Fruit fly (Drosophila melanogaster): ENCODE results near the gene dpr19.

Gene dpr19

DNA sequence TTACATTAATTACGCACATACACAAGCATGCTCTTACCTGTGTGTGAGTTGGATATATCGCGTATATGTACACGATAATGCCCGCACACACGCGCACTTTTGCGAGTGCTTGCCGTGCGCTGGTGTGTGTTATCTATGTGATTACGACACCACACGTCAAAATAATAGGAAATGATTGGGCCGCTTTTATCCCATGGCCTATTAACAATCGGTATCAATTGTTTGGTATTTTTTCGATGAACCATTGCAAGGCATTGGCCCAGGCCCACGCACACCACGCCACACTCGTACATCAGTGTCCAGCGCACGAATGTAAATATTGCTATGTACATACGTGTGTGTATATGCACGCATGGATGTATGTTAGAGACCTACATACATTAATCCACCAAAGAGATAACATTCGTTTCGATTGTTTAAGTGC lies 41.1 kb upstream of the dpr19 start (continued):
- TF ChIP-seq CG10274 (GFP tag; optimal IDR thresholded peaks at IDR 0.05) (peak; percentile 28), org-1 (GFP tag; optimal IDR thresholded peaks at IDR 0.05) (no peak), gro (GFP tag; optimal IDR thresholded peaks at IDR 0.05) (peak; percentile 82), otp (GFP tag; IDR thresholded peaks at IDR 0.05) (no peak; the same call in 2 of the 3 replicates), sqz (GFP tag; optimal IDR thresholded peaks at IDR 0.05) (peak; percentile 76), CG3995 (GFP tag; optimal IDR thresholded peaks at IDR 0.05) (peak; percentile 13), prd (optimal IDR thresholded peaks at IDR 0.05) (no peak), prd (GFP tag; IDR thresholded peaks at IDR 0.05) (no peak; the same call in 1 of the 3 replicates), Atf6 (GFP tag; IDR thresholded peaks at IDR 0.05) (0 out of 2 replicates have a peak, but pooled peaks have one; percentile 62), da (GFP tag; optimal IDR thresholded peaks at IDR 0.05) (no peak), Fer3 (tag; optimal IDR thresholded peaks at IDR 0.05) (peak; percentile 63), gfzf (GFP tag; optimal IDR thresholded peaks at IDR 0.05) (peak; percentile 34), abd-A (tag; optimal IDR thresholded peaks at IDR 0.05) (peak; percentile 99), CG17328 (GFP tag; IDR thresholded peaks at IDR 0.05) (peak; percentile 53), unc-4 (GFP tag; IDR thresholded peaks at IDR 0.05; ENCODE audit: partially characterized antibody) (peak; percentile 67), CG34224 (GFP tag; IDR thresholded peaks at IDR 0.05; ENCODE audit: partially characterized antibody) (peak; percentile 66), jing (GFP tag; optimal IDR thresholded peaks at IDR 0.05) (no peak), Awh (GFP tag; IDR thresholded peaks at IDR 0.05) (peak; percentile 78; the same call in 1 of the 2 replicates), yki (optimal IDR thresholded peaks at IDR 0.05) (no peak), Doc2 (GFP tag; IDR thresholded peaks at IDR 0.05) (no peak), PHDP (tag; optimal IDR thresholded peaks at IDR 0.05) (peak; percentile 65), CG12942 (GFP tag; optimal IDR thresholded peaks at IDR 0.05) (peak; percentile 6), CG4707 (GFP tag; optimal IDR thresholded peaks at IDR 0.05) (peak; percentile 65), repo (GFP tag; optimal IDR thresholded peaks at IDR 0.05) (peak; percentile 23), ATbp (GFP tag; optimal IDR thresholded peaks at IDR 0.05) (peak; percentile 73), CG11696 (GFP tag; IDR thresholded peaks at IDR 0.05) (peak; percentile 97), tap (tag; optimal IDR thresholded peaks at IDR 0.05) (peak; percentile 34), dpn (GFP tag; optimal IDR thresholded peaks at IDR 0.05) (peak; percentile 44 to 62), D19A (tag; optimal IDR thresholded peaks at IDR 0.05) (peak; percentile 67), luna (GFP tag; optimal IDR thresholded peaks at IDR 0.05) (no peak), Meics (GFP tag; optimal IDR thresholded peaks at IDR 0.05) (peak; percentile 66), CG31388 (GFP tag; optimal IDR thresholded peaks at IDR 0.05) (no peak), kni (GFP tag; optimal IDR thresholded peaks at IDR 0.05) (peak; percentile 98), BEAF-32 (GFP tag; optimal IDR thresholded peaks at IDR 0.05) (peak; percentile 62), CG31441 (GFP tag; IDR thresholded peaks at IDR 0.05) (peak; percentile 49), CG30403 (GFP tag; optimal IDR thresholded peaks at IDR 0.05) (peak; percentile 13), CG16779 (GFP tag; IDR thresholded peaks at IDR 0.05) (no peak), CG2202 (tag; optimal IDR thresholded peaks at IDR 0.05) (peak; percentile 35), gcm2 (GFP tag; optimal IDR thresholded peaks at IDR 0.05) (peak; percentile 22), btn (GFP tag; optimal IDR thresholded peaks at IDR 0.05) (peak; percentile 5), Elba2 (GFP tag; optimal IDR thresholded peaks at IDR 0.05) (no peak), Mrtf (GFP tag; IDR thresholded peaks at IDR 0.05) (no peak), ems (GFP tag; optimal IDR thresholded peaks at IDR 0.05) (peak; percentile 52), aop (GFP tag; IDR thresholded peaks at IDR 0.05) (no peak), zen2 (GFP tag; IDR thresholded peaks at IDR 0.05; ENCODE audit: partially characterized antibody) (no peak; the same call in 2 of the 3 replicates), hkb (optimal IDR thresholded peaks at IDR 0.05) (no peak), hkb (GFP tag; IDR thresholded peaks at IDR 0.05) (peak; percentile 69), CG6791 (GFP tag; IDR thresholded peaks at IDR 0.05; ENCODE audit: partially characterized antibody) (no peak; the same call in 2 of the 3 replicates), Hr51 (GFP tag; optimal IDR thresholded peaks at IDR 0.05) (peak in 1 of 2 experiments; percentile 40), Ravus (GFP tag; IDR thresholded peaks at IDR 0.05) (no peak), CG13424 (tag; optimal IDR thresholded peaks at IDR 0.05) (peak; percentile 56)
